Fruit fly (Drosophila melanogaster) whole organism, embryonic: ENCODE data around the gene Cpr65Az.

Experiments used
- Ada2b ChIP-seq: fragments of 200-800 bp; sonication (Bioruptor generic); IDR thresholded peaks from 2 replicates; pipeline ENCODE4 v1.3.6; 2022; ENCODE audit warnings: missing biosample characterization, missing genetic modification characterization
- Bdp1 ChIP-seq: fragments of 200-800 bp; sonication (Bioruptor generic); optimal IDR thresholded peaks from 3 replicates; lab custom pipeline; 2016; ENCODE audit warnings: missing biosample characterization, missing genetic modification characterization
- BtbVII ChIP-seq: fragments of 200-800 bp; sonication (Bioruptor generic); optimal IDR thresholded peaks from 3 replicates; lab custom pipeline; 2017; ENCODE audit warnings: missing biosample characterization, mild to moderate bottlenecking, missing genetic modification characterization
- Bteb2 ChIP-seq: fragments of 200-800 bp; sonication (Bioruptor generic); optimal IDR thresholded peaks from 2 replicates; lab custom pipeline; 2016; ENCODE audit warnings: missing biosample characterization, missing genetic modification characterization
- CG10366 ChIP-seq: fragments of 200-800 bp; sonication (Bioruptor generic); IDR thresholded peaks from 2 replicates; pipeline ENCODE4 v1.3.6; 2022; ENCODE audit warnings: missing biosample characterization, missing genetic modification characterization
- CG10543 ChIP-seq: fragments of 200-800 bp; sonication (Bioruptor generic); optimal IDR thresholded peaks from 3 replicates; lab custom pipeline; 2017; ENCODE audit warnings: missing biosample characterization, mild to moderate bottlenecking, missing genetic modification characterization, moderate library complexity
- CG13123 ChIP-seq: fragments of 200-800 bp; sonication (Bioruptor generic); optimal IDR thresholded peaks from 2 replicates; lab custom pipeline; 2016; ENCODE audit warnings: missing biosample characterization, missing genetic modification characterization
- CG13424 ChIP-seq: fragments of 200-800 bp; sonication (Bioruptor generic); optimal IDR thresholded peaks from 2 replicates; lab custom pipeline; 2019; ENCODE audit warnings: missing biosample characterization, mild to moderate bottlenecking, missing genetic modification characterization, moderate library complexity
- CG14050 ChIP-seq: fragments of 200-800 bp; sonication (Bioruptor generic); IDR thresholded peaks from 3 replicates; pipeline ENCODE4 v1.3.6; 2022; ENCODE audit warnings: missing biosample characterization, missing genetic modification characterization
- CG1647 ChIP-seq: fragments of 200-800 bp; sonication (Bioruptor generic); optimal IDR thresholded peaks from 3 replicates; lab custom pipeline; 2016; ENCODE audit warnings: missing biosample characterization, missing genetic modification characterization
- CG17361 ChIP-seq: fragments of 200-800 bp; sonication (Bioruptor generic); IDR thresholded peaks from 3 replicates; pipeline ENCODE4 v1.3.6; 2022; ENCODE audit warnings: missing biosample characterization, missing genetic modification characterization
- CG17385 ChIP-seq: fragments of 200-800 bp; sonication (Bioruptor generic); optimal IDR thresholded peaks from 3 replicates; lab custom pipeline; 2018; ENCODE audit warnings: missing biosample characterization, mild to moderate bottlenecking, missing genetic modification characterization
- CG18262 ChIP-seq: fragments of 200-800 bp; optimal IDR thresholded peaks from 3 replicates; lab custom pipeline; 2019; ENCODE audit warnings: missing biosample characterization, mild to moderate bottlenecking, missing genetic modification characterization, moderate library complexity
- CG2889 ChIP-seq: fragments of 200-800 bp; sonication (Bioruptor generic); IDR thresholded peaks from 3 replicates; pipeline ENCODE4 v1.3.6; 2022; ENCODE audit warnings: missing biosample characterization, missing genetic modification characterization
- CG3281 ChIP-seq: fragments of 200-800 bp; sonication (Bioruptor generic); optimal IDR thresholded peaks from 3 replicates; lab custom pipeline; 2017; ENCODE audit warnings: missing biosample characterization, mild to moderate bottlenecking, missing genetic modification characterization
- CG34376 ChIP-seq: fragments of 200-800 bp; sonication (Bioruptor generic); optimal IDR thresholded peaks from 2 replicates; lab custom pipeline; 2018; ENCODE audit warnings: missing biosample characterization, mild to moderate bottlenecking, missing genetic modification characterization
- CG3995 ChIP-seq: fragments of 200-800 bp; sonication (Bioruptor generic); optimal IDR thresholded peaks from 3 replicates; lab custom pipeline; 2016; ENCODE audit warnings: missing biosample characterization, missing genetic modification characterization
- CG4328 ChIP-seq: fragments of 200-800 bp; sonication (Bioruptor generic); optimal IDR thresholded peaks from 3 replicates; lab custom pipeline; 2017; ENCODE audit warnings: missing biosample characterization, missing genetic modification reagents, missing genetic modification characterization
- CG4707 ChIP-seq: fragments of 200-800 bp; sonication (Bioruptor generic); optimal IDR thresholded peaks from 2 replicates; lab custom pipeline; 2018; ENCODE audit warnings: missing biosample characterization, mild to moderate bottlenecking, missing genetic modification characterization, moderate library complexity
- CG6689 ChIP-seq: fragments of 200-800 bp; sonication (Bioruptor generic); IDR thresholded peaks from 2 replicates; pipeline ENCODE4 v1.3.6; 2022; ENCODE audit warnings: missing biosample characterization, missing genetic modification characterization
- CG6813 ChIP-seq: fragments of 200-800 bp; sonication (Bioruptor generic); optimal IDR thresholded peaks from 2 replicates; lab custom pipeline; 2017; ENCODE audit warnings: missing biosample characterization, missing genetic modification characterization, mild to moderate bottlenecking, moderate library complexity, missing genetic modification reagents
- CG8089 ChIP-seq: fragments of 200-800 bp; sonication (Bioruptor generic); optimal IDR thresholded peaks from 3 replicates; lab custom pipeline; 2016; ENCODE audit warnings: missing biosample characterization, missing genetic modification characterization
- CG8388 ChIP-seq: fragments of 200-800 bp; sonication (Bioruptor generic); optimal IDR thresholded peaks from 2 replicates; lab custom pipeline; 2019; ENCODE audit warnings: missing biosample characterization, mild to moderate bottlenecking, missing genetic modification characterization, moderate library complexity
- CG9797 ChIP-seq: fragments of 200-800 bp; sonication (Bioruptor generic); optimal IDR thresholded peaks from 3 replicates; lab custom pipeline; 2018; ENCODE audit warnings: missing biosample characterization, mild to moderate bottlenecking, missing genetic modification characterization
- CHES-1-like ChIP-seq: fragments of 200-800 bp; sonication (Bioruptor generic); optimal IDR thresholded peaks from 2 replicates; lab custom pipeline; 2016; ENCODE audit warnings: missing biosample characterization, missing genetic modification characterization
- Camta ChIP-seq: fragments of 200-800 bp; sonication (Bioruptor generic); optimal IDR thresholded peaks from 2 replicates; lab custom pipeline; 2016; ENCODE audit warnings: missing biosample characterization, missing genetic modification characterization
- D19B ChIP-seq: fragments of 200-800 bp; sonication (Bioruptor generic); optimal IDR thresholded peaks from 2 replicates; lab custom pipeline; 2017; ENCODE audit warnings: missing biosample characterization, mild to moderate bottlenecking, missing genetic modification characterization
- Gug ChIP-seq: fragments of 200-800 bp; sonication (Bioruptor generic); IDR thresholded peaks from 4 replicates; pipeline ENCODE4 v1.3.6; 2022; ENCODE audit warnings: missing biosample characterization, missing genetic modification characterization
- H2.0 ChIP-seq: fragments of 200-800 bp; sonication (Bioruptor generic); IDR thresholded peaks from 2 replicates; pipeline ENCODE4 v1.3.6; 2022; ENCODE audit warnings: missing biosample characterization, missing genetic modification characterization
- Hand ChIP-seq: fragments of 200-800 bp; sonication (Bioruptor generic); optimal IDR thresholded peaks from 2 replicates; lab custom pipeline; 2017; ENCODE audit warnings: mild to moderate bottlenecking, missing biosample characterization, missing genetic modification reagents, missing genetic modification characterization
- Kr ChIP-seq: fragments of 200-800 bp; sonication (Bioruptor generic); optimal IDR thresholded peaks from 2 replicates; lab custom pipeline; 2017; ENCODE audit warnings: missing biosample characterization, mild to moderate bottlenecking, missing genetic modification characterization
- NC2α ChIP-seq: fragments of 200-800 bp; sonication (Bioruptor generic); optimal IDR thresholded peaks from 2 replicates; lab custom pipeline; 2016; ENCODE audit warnings: missing biosample characterization, missing genetic modification characterization
- Poxn ChIP-seq: fragments of 200-800 bp; sonication (Bioruptor generic); IDR thresholded peaks from 2 replicates; pipeline ENCODE4 v1.3.6; 2022; ENCODE audit warnings: missing biosample characterization, missing genetic modification characterization
- YL-1 ChIP-seq: fragments of 200-800 bp; sonication (Bioruptor generic); optimal IDR thresholded peaks from 3 replicates; lab custom pipeline; 2017; ENCODE audit warnings: missing biosample characterization, mild to moderate bottlenecking, missing genetic modification characterization
- bab2 ChIP-seq: fragments of 200-800 bp; sonication (Bioruptor generic); optimal IDR thresholded peaks from 2 replicates; lab custom pipeline; 2016; ENCODE audit warnings: missing biosample characterization, missing genetic modification characterization
- bsh ChIP-seq, 2 experiments: fragments of 200-800 bp; sonication (Bioruptor generic); optimal IDR thresholded peaks; 2 replicates each; lab custom pipeline; 2017 to 2018; ENCODE audit warnings: mild to moderate bottlenecking in 2 of 2, missing biosample characterization in 2 of 2, missing genetic modification characterization in 2 of 2, moderate library complexity in 1 of 2
- cas ChIP-seq: fragments of 200-800 bp; sonication (Bioruptor generic); IDR thresholded peaks from 2 replicates; pipeline ENCODE4 v1.3.6; 2022; ENCODE audit warnings: missing biosample characterization, missing genetic modification characterization
- dimm ChIP-seq: fragments of 200-800 bp; sonication (Bioruptor generic); IDR thresholded peaks from 2 replicates; pipeline ENCODE4 v1.3.6; 2022; ENCODE audit warnings: missing biosample characterization, missing genetic modification characterization
- en ChIP-seq: fragments of 200-800 bp; sonication (Bioruptor generic); optimal IDR thresholded peaks from 2 replicates; lab custom pipeline; 2016; ENCODE audit warnings: missing biosample characterization, missing genetic modification characterization
- fd96Cb ChIP-seq: fragments of 200-800 bp; sonication (Bioruptor generic); optimal IDR thresholded peaks from 2 replicates; lab custom pipeline; 2018; ENCODE audit warnings: missing biosample characterization, mild to moderate bottlenecking, missing genetic modification characterization, moderate library complexity
- grau ChIP-seq: fragments of 200-800 bp; optimal IDR thresholded peaks from 3 replicates; lab custom pipeline; 2019; ENCODE audit warnings: missing biosample characterization, mild to moderate bottlenecking, missing genetic modification characterization, moderate library complexity
- klu ChIP-seq: fragments of 200-800 bp; sonication (Bioruptor generic); IDR thresholded peaks from 2 replicates; pipeline ENCODE4 v1.3.6; 2022; ENCODE audit warnings: missing biosample characterization, missing genetic modification characterization
- kni ChIP-seq: fragments of 200-800 bp; sonication (Bioruptor generic); optimal IDR thresholded peaks from 3 replicates; lab custom pipeline; 2017; ENCODE audit warnings: mild to moderate bottlenecking, missing biosample characterization, missing genetic modification reagents, missing genetic modification characterization
- lab ChIP-seq: fragments of 200-800 bp; sonication (Bioruptor generic); optimal IDR thresholded peaks from 3 replicates; lab custom pipeline; 2017; ENCODE audit warnings: missing biosample characterization, missing genetic modification characterization, mild to moderate bottlenecking, moderate library complexity, missing genetic modification reagents
- repo ChIP-seq: fragments of 200-800 bp; sonication (Bioruptor generic); optimal IDR thresholded peaks from 2 replicates; lab custom pipeline; 2016; ENCODE audit warnings: missing biosample characterization, missing genetic modification characterization
- rib ChIP-seq: fragments of 200-800 bp; sonication (Bioruptor generic); IDR thresholded peaks from 2 replicates; pipeline ENCODE4 v1.3.6; 2022; ENCODE audit warnings: missing biosample characterization, missing genetic modification characterization
- tll ChIP-seq, 2 experiments: fragments of 200-800 bp in 1 of 2; fragments of >200 bp in 1 of 2; sonication (Bioruptor generic) in 1 of 2; optimal IDR thresholded peaks; 2 replicates each; lab custom pipeline; 2017 to 2019; ENCODE audit warnings: missing biosample characterization in 2 of 2, missing genetic modification characterization in 2 of 2, mild to moderate bottlenecking in 1 of 2, moderate library complexity in 1 of 2
- z ChIP-seq: fragments of 200-800 bp; sonication (Bioruptor generic); IDR thresholded peaks from 3 replicates; pipeline ENCODE4 v1.3.6; 2022; ENCODE audit warnings: missing biosample characterization, missing genetic modification characterization
- zen2 ChIP-seq: fragments of 200-800 bp; sonication (Bioruptor generic); IDR thresholded peaks from 3 replicates; pipeline ENCODE4 v1.3.6; 2022; ENCODE audit warnings: missing biosample characterization, missing genetic modification characterization; ENCODE audit not compliant: partially characterized antibody
- zf30C ChIP-seq: fragments of 200-800 bp; sonication (Bioruptor generic); optimal IDR thresholded peaks from 3 replicates; lab custom pipeline; 2018; ENCODE audit warnings: missing biosample characterization, mild to moderate bottlenecking, missing genetic modification characterization

Cpr65Az gene

DNA sequence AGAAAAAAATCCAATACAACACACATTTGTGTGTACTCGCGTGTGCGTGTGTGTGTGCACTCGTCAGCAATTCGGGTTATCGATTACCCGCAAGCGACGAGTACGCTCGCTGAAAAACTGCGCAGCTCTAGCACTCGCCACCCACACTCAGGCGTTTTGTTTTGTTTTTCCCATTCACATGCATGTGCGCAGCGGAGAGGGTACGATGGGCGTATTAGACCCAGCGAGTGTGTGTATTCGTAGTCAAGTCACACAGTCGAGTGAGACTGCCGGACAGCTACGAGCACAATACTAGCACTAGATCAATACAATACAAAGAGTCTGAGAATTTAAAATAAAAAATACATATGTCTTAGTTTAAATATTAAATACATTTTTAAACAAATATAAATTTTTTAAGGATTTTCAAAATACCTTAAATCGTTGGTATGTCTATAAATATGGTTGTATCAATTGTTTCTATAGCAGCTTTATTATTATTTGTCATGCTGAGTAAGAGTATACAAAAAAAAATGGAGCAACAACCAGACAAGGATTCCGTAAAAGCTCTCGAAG, 24.3 kb downstream of the Cpr65Az start, which contains the start of the genes D19B and CG43293 (continued):
- peak; percentile 33 for TF ChIP-seq en (GFP tag; lab: Kevin White, UChicago)
- TF ChIP-seq Poxn (GFP tag; lab: Robert Waterston, UW) = peak; percentile 73
- TF ChIP-seq dimm (GFP tag; lab: Robert Waterston, UW) = peak; percentile 73
- peak; percentile 91 for TF ChIP-seq CG4707
- TF ChIP-seq CG6689 (GFP tag; lab: Robert Waterston, UW) = peak; percentile 84
- peak; percentile 33 for TF ChIP-seq CG3995 (GFP tag; lab: Kevin White, UChicago)
- peak; percentile 76 for TF ChIP-seq CG4328
- TF ChIP-seq CG8388 (GFP tag; lab: Kevin White, UChicago) = peak; percentile 79
- TF ChIP-seq CG17385 (GFP tag; lab: Kevin White, UChicago) = peak; percentile 81
- TF ChIP-seq D19B (GFP tag; lab: Kevin White, UChicago) = peak; percentile 100
- TF ChIP-seq repo (GFP tag; lab: Kevin White, UChicago) = peak; percentile 79
- peak; percentile 92 for TF ChIP-seq CHES-1-like (GFP tag; lab: Kevin White, UChicago)
- peak; percentile 83 for TF ChIP-seq fd96Cb (tag; lab: Kevin White, UChicago)
- no peak for TF ChIP-seq kni (GFP tag; lab: Kevin White, UChicago)
- TF ChIP-seq CG8089 (GFP tag; lab: Kevin White, UChicago) = peak; percentile 66
- TF ChIP-seq CG14050 (GFP tag; lab: Robert Waterston, UW) = peak; percentile 82
- peak; percentile 93 for TF ChIP-seq CG10366 (GFP tag; lab: Robert Waterston, UW)
- peak; percentile 88 for TF ChIP-seq CG2889
- peak; percentile 52 for TF ChIP-seq Bdp1 (GFP tag; lab: Kevin White, UChicago)
- peak; percentile 81 for TF ChIP-seq BtbVII (GFP tag; lab: Kevin White, UChicago)
- TF ChIP-seq zen2 (GFP tag; lab: Robert Waterston, UW) = peak; percentile 5; the same call in 1 of the 3 replicates
- TF ChIP-seq lab (GFP tag; lab: Kevin White, UChicago) = peak; percentile 93
- TF ChIP-seq Hand (GFP tag; lab: Kevin White, UChicago) = peak; percentile 62
- peak; percentile 45 for TF ChIP-seq NC2α
- TF ChIP-seq klu (GFP tag; lab: Robert Waterston, UW) = peak; percentile 92
- peak; percentile 87 for TF ChIP-seq CG13424
- TF ChIP-seq CG17361 (GFP tag; lab: Robert Waterston, UW) = peak; percentile 91
- TF ChIP-seq Camta (GFP tag; lab: Kevin White, UChicago) = peak; percentile 83
- peak; percentile 78 for TF ChIP-seq Bteb2
- TF ChIP-seq zf30C (GFP tag; lab: Kevin White, UChicago) = peak; percentile 25
- TF ChIP-seq CG13123 (GFP tag; lab: Kevin White, UChicago) = peak; percentile 72
- TF ChIP-seq bsh (GFP tag; optimal IDR thresholded peaks at IDR 0.05; lab: Kevin White, UChicago) = peak; percentile 82 to 90
- peak; percentile 85 for TF ChIP-seq CG18262
- TF ChIP-seq grau (tag; lab: Kevin White, UChicago) = peak; percentile 85
- peak; percentile 95 for TF ChIP-seq YL-1 (GFP tag; lab: Kevin White, UChicago)
- peak; percentile 91 for TF ChIP-seq bab2
- peak; percentile 69 for TF ChIP-seq CG34376 (GFP tag; lab: Kevin White, UChicago)
- no peak for TF ChIP-seq Kr (GFP tag; lab: Kevin White, UChicago)
- TF ChIP-seq CG9797 (GFP tag; lab: Kevin White, UChicago) = peak; percentile 35
- TF ChIP-seq CG6813 (GFP tag; lab: Kevin White, UChicago) = peak; percentile 86
- peak in 1 of 2 experiments; percentile 76 for TF ChIP-seq tll (GFP tag; optimal IDR thresholded peaks at IDR 0.05; lab: Kevin White, UChicago)
- TF ChIP-seq CG10543 = peak; percentile 78
- TF ChIP-seq H2.0 (GFP tag; lab: Robert Waterston, UW) = peak; percentile 93
- peak; percentile 83 for TF ChIP-seq CG1647 (GFP tag; lab: Kevin White, UChicago)
- peak; percentile 81 for TF ChIP-seq cas (GFP tag; lab: Robert Waterston, UW)
- TF ChIP-seq rib (GFP tag; lab: Robert Waterston, UW) = peak; percentile 92
- peak; percentile 90 for TF ChIP-seq Ada2b (GFP tag; lab: Robert Waterston, UW)
- TF ChIP-seq z = peak; percentile 68; the same call in 1 of the 3 replicates
- TF ChIP-seq Gug = peak; percentile 97
- peak; percentile 85 for TF ChIP-seq CG3281 (GFP tag; lab: Kevin White, UChicago)
